Worm (Caenorhabditis elegans) whole organism, early embryonic: ENCODE results near the gene bgal-2.

Source experiments
- ama-1 ChIP-seq: fragments of 150-350 bp; optimal IDR thresholded peaks from 2 replicates; lab custom pipeline; 2014
- flt-1 ChIP-seq: fragments of 200-800 bp; sonication (Bioruptor generic); IDR thresholded peaks from 2 replicates; pipeline ENCODE4 v1.3.6; 2022; ENCODE audit warnings: missing genetic modification characterization, missing compliant biosample characterization
- hmg-4 ChIP-seq: fragments of 200-800 bp; sonication (Bioruptor generic); optimal IDR thresholded peaks from 2 replicates; lab custom pipeline; 2018; ENCODE audit warnings: mild to moderate bottlenecking, missing genetic modification characterization, missing compliant biosample characterization

DNA sequence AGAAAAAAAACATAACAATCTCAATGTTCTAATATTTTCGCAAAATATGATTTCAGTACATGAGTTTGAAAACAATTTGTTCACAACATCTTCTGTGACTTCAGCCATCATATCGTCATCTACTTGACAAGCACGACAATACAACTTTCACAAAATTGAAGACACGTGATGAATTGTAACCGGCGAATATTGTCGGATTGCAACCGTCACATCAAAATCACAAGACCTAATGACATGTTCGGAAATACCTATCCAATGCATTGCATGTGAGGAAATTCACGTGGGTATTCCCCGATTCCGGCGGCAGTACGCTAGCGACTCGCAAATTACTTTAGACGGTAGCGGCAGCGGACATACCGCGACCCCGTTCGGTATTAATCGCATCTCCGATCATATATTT, 42.7 kb upstream of the bgal-2 start:
- TF ChIP-seq flt-1 (GFP tag; lab: Robert Waterston, UW) (no peak), hmg-4 (no peak), ama-1 (no peak)
